Fruit fly (Drosophila melanogaster): ENCODE results near the gene CG43931.
A peak's percentile ranks its signal among the peaks of the same experiment; 100 is the strongest.

Gene CG43931

DNA sequence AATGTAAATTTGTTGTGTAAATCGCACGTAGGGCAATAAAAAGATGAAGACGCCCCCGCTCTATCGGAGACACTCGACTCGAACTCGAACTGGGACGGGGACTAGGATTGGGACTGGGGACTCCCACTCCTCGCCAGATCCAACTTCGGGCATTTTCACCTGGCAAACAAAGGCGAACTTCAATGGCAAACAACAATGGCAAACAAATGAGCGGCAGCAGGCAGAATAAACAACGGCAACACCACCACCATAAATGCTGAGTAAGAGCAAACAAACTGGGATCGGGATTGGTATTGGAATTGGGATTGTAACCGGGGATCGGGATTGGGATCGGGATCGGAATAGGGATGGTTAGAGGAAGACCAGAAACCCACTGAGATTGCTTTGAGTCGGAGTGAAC is 46.8 kb downstream of the CG43931 start:
- TF ChIP-seq CG9139 (GFP tag; optimal IDR thresholded peaks at IDR 0.05) (no peak), Gug (GFP tag; IDR thresholded peaks at IDR 0.05) (no peak), Ets96B (tag; optimal IDR thresholded peaks at IDR 0.05) (no peak), Hr4 (GFP tag; optimal IDR thresholded peaks at IDR 0.05) (no peak), vri (GFP tag; optimal IDR thresholded peaks at IDR 0.05) (no peak), dsx (GFP tag; optimal IDR thresholded peaks at IDR 0.05; ENCODE audit: poor library complexity, severe bottlenecking) (no peak), svp (GFP tag) (peak; percentile 36), eg (GFP tag; IDR thresholded peaks at IDR 0.05) (no peak), fkh (GFP tag; optimal IDR thresholded peaks at IDR 0.05) (peak; percentile 94), Hr38 (GFP tag; optimal IDR thresholded peaks at IDR 0.05) (no peak), Sox15 (GFP tag; optimal IDR thresholded peaks at IDR 0.05) (no peak), Met (GFP tag; optimal IDR thresholded peaks at IDR 0.05) (no peak), esn (GFP tag; optimal IDR thresholded peaks at IDR 0.05) (peak; percentile 20), OdsH (GFP tag; optimal IDR thresholded peaks at IDR 0.05) (no peak), CG8119 (GFP tag; IDR thresholded peaks at IDR 0.05) (no peak), Ets21C (GFP tag; optimal IDR thresholded peaks at IDR 0.05) (no peak), Sox14 (GFP tag; optimal IDR thresholded peaks at IDR 0.05) (no peak), Blimp-1 (GFP tag; optimal IDR thresholded peaks at IDR 0.05) (no peak), CG10669 (GFP tag; optimal IDR thresholded peaks at IDR 0.05) (peak; percentile 22), Smox (GFP tag; optimal IDR thresholded peaks at IDR 0.05) (no peak), acj6 (GFP tag; optimal IDR thresholded peaks at IDR 0.05) (no peak), CG7368 (GFP tag; optimal IDR thresholded peaks at IDR 0.05) (no peak), spab (GFP tag; optimal IDR thresholded peaks at IDR 0.05) (peak; percentile 14), CG31627 (GFP tag; optimal IDR thresholded peaks at IDR 0.05) (no peak), CG10631 (GFP tag; optimal IDR thresholded peaks at IDR 0.05) (no peak), CG8319 (GFP tag; optimal IDR thresholded peaks at IDR 0.05) (no peak), lz (GFP tag; optimal IDR thresholded peaks at IDR 0.05) (no peak), fd85E (GFP tag; optimal IDR thresholded peaks at IDR 0.05) (no peak), CG6854 (GFP tag; optimal IDR thresholded peaks at IDR 0.05) (peak; percentile 4), topi (GFP tag; optimal IDR thresholded peaks at IDR 0.05) (no peak), Eip75B (GFP tag; optimal IDR thresholded peaks at IDR 0.05) (no peak), CG8632 (GFP tag; optimal IDR thresholded peaks at IDR 0.05) (no peak), Eip93F (GFP tag; optimal IDR thresholded peaks at IDR 0.05) (no peak), pdm3 (GFP tag; optimal IDR thresholded peaks at IDR 0.05) (no peak), fd59A (GFP tag; optimal IDR thresholded peaks at IDR 0.05) (peak; percentile 15), CG6808 (GFP tag; optimal IDR thresholded peaks at IDR 0.05) (peak; percentile 19), CG11902 (GFP tag; optimal IDR thresholded peaks at IDR 0.05) (no peak), dac (GFP tag; optimal IDR thresholded peaks at IDR 0.05) (no peak), CG3032 (tag; optimal IDR thresholded peaks at IDR 0.05) (no peak), CG34406 (GFP tag; optimal IDR thresholded peaks at IDR 0.05) (peak; percentile 21), Lpt (GFP tag; optimal IDR thresholded peaks at IDR 0.05) (no peak), achi (GFP tag; optimal IDR thresholded peaks at IDR 0.05) (peak; percentile 5), CG15336 (GFP tag; IDR thresholded peaks at IDR 0.05) (no peak), CG16779 (tag; optimal IDR thresholded peaks at IDR 0.05) (no peak), ss (GFP tag; optimal IDR thresholded peaks at IDR 0.05) (peak in 1 of 2 experiments; percentile 36), Sox102F (GFP tag; optimal IDR thresholded peaks at IDR 0.05) (no peak), CG1621 (tag; optimal IDR thresholded peaks at IDR 0.05) (no peak), CG3919 (GFP tag; optimal IDR thresholded peaks at IDR 0.05) (peak; percentile 11), salr (GFP tag; optimal IDR thresholded peaks at IDR 0.05) (no peak), CG32006 (GFP tag; optimal IDR thresholded peaks at IDR 0.05) (no peak), Eip78C (GFP tag) (peak; percentile 85), CG11294 (GFP tag; IDR thresholded peaks at IDR 0.05) (no peak), net (GFP tag; optimal IDR thresholded peaks at IDR 0.05) (no peak)
